Worm (Caenorhabditis elegans) whole organism, early embryonic: ENCODE data around the gene pdha-1.

Source experiments
- B0310.2 ChIP-seq: sonication (generic microtip); optimal IDR thresholded peaks from 2 replicates; lab custom pipeline; 2016; ENCODE audit warnings: mild to moderate bottlenecking, missing genetic modification characterization, missing compliant biosample characterization
- F13C5.2 ChIP-seq: sonication (generic microtip); optimal IDR thresholded peaks from 2 replicates; lab custom pipeline; 2017; ENCODE audit warnings: mild to moderate bottlenecking, missing genetic modification characterization, inconsistent platforms, missing compliant biosample characterization
- aly-1 ChIP-seq: sonication (generic microtip); optimal IDR thresholded peaks from 2 replicates; lab custom pipeline; 2016; ENCODE audit warnings: missing genetic modification characterization, missing compliant biosample characterization
- ama-1 ChIP-seq: fragments of 150-350 bp; optimal IDR thresholded peaks from 2 replicates; lab custom pipeline; 2014
- ceh-13 ChIP-seq: fragments of 200-800 bp; sonication (Bioruptor generic); optimal IDR thresholded peaks from 2 replicates; lab custom pipeline; 2018; ENCODE audit warnings: mild to moderate bottlenecking, missing genetic modification characterization, missing compliant biosample characterization
- ceh-36 ChIP-seq: sonication (generic microtip); optimal IDR thresholded peaks from 2 replicates; lab custom pipeline; 2016; ENCODE audit warnings: missing genetic modification characterization, inconsistent platforms, missing compliant biosample characterization
- ets-7 ChIP-seq: sonication (generic microtip); optimal IDR thresholded peaks from 2 replicates; lab custom pipeline; 2016; ENCODE audit warnings: missing genotype, missing genetic modification characterization, missing compliant biosample characterization
- flt-1 ChIP-seq: fragments of 200-800 bp; sonication (Bioruptor generic); IDR thresholded peaks from 2 replicates; pipeline ENCODE4 v1.3.6; 2022; ENCODE audit warnings: missing genetic modification characterization, missing compliant biosample characterization
- hmbx-1 ChIP-seq: sonication (generic microtip); optimal IDR thresholded peaks from 2 replicates; lab custom pipeline; 2016; ENCODE audit warnings: mild to moderate bottlenecking, missing genetic modification characterization, missing compliant biosample characterization
- hmg-4 ChIP-seq: fragments of 200-800 bp; sonication (Bioruptor generic); optimal IDR thresholded peaks from 2 replicates; lab custom pipeline; 2018; ENCODE audit warnings: mild to moderate bottlenecking, missing genetic modification characterization, missing compliant biosample characterization
- hnd-1 ChIP-seq: sonication (generic microtip); optimal IDR thresholded peaks from 2 replicates; lab custom pipeline; 2016; ENCODE audit warnings: missing genetic modification characterization, missing compliant biosample characterization
- pes-1 ChIP-seq: fragments of 200-800 bp; sonication (Bioruptor generic); IDR thresholded peaks from 2 replicates; pipeline ENCODE4 v1.3.6; 2022; ENCODE audit warnings: missing genetic modification reagents, missing genetic modification characterization, missing compliant biosample characterization
- scrt-1 ChIP-seq: fragments of 200-800 bp; sonication (Bioruptor generic); IDR thresholded peaks from 2 replicates; pipeline ENCODE4 v1.3.6; 2022; ENCODE audit warnings: missing genetic modification characterization, missing compliant biosample characterization
- sea-1 ChIP-seq: fragments of 200-800 bp; sonication (Bioruptor generic); conservative IDR thresholded peaks from 2 replicates; pipeline ENCODE4 v1.3.6; 2022; ENCODE audit warnings: missing genetic modification characterization, missing compliant biosample characterization
- tbx-11 ChIP-seq: fragments of 200-800 bp; sonication (Bioruptor generic); IDR thresholded peaks from 2 replicates; pipeline ENCODE4 v1.3.6; 2022; ENCODE audit warnings: missing genetic modification characterization, missing compliant biosample characterization
- tbx-37 ChIP-seq: fragments of 200-800 bp; sonication (Bioruptor generic); conservative IDR thresholded peaks from 2 replicates; pipeline ENCODE4 v1.3.6; 2022; ENCODE audit warnings: missing genetic modification reagents, missing genetic modification characterization, missing compliant biosample characterization
- tra-4 ChIP-seq: sonication (generic microtip); optimal IDR thresholded peaks from 2 replicates; lab custom pipeline; 2017; ENCODE audit warnings: missing genetic modification characterization, missing compliant biosample characterization

The pdha-1 gene

DNA sequence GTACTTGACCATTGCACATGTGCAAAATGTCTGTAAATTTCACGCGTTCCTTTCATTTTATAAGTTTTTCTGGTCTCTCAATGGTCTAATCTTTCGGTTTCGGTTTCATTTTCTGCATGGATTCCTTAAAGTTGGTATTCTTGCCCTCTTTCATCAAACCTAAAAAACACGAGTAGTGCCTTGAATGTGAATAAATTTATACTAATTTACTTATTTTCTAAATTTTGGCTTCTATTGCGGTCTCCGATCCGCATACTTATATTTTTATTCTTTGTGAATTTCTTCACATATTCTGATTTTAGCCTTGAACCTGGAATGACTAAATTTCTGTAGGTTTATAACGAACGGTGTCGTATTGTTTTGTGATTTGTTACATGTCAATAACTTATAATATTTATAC lies at the start of gene pdha-1:
TSS of gene pdha-1 (plus strand) at position 301 of the 400 bp plus-strand sequence.
- no peak for TF ChIP-seq B0310.2 (tag; lab: Kevin White, UChicago)
- TF ChIP-seq ama-1: no peak
- TF ChIP-seq ceh-13: no peak
- TF ChIP-seq hnd-1: no peak
- TF ChIP-seq scrt-1 (GFP tag; lab: Robert Waterston, UW): no peak
- TF ChIP-seq hmbx-1 (tag; lab: Kevin White, UChicago): no peak
- TF ChIP-seq flt-1 (GFP tag; lab: Robert Waterston, UW): no peak
- no peak for TF ChIP-seq pes-1 (GFP tag; lab: Robert Waterston, UW)
- TF ChIP-seq aly-1 (tag; lab: Kevin White, UChicago): no peak
- TF ChIP-seq tbx-37 (GFP tag; lab: Robert Waterston, UW): no peak

DNA sequence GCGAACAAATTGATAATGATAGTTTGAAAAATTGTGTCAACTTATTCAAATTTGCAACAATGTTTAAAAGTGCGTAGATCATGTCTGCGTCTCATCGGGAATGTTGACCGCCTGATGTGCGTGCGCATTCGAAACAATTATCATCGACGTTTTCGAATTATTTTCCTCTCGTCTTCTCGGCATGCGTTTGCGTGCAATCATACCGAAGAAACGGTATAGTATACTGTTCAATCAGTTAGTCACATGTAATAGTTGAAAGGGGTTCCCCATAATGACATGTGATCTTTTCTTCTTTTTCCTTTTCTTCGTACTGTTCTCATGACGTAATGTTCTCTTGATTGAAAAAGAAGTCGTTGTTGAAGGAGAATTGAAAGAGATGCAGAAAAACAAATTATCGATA lies 49.3 kb upstream of the pdha-1 start:
- TF ChIP-seq F13C5.2 (tag; lab: Kevin White, UChicago): no peak
- TF ChIP-seq flt-1 (GFP tag; lab: Robert Waterston, UW): no peak
- TF ChIP-seq ceh-36: no peak
- TF ChIP-seq hmg-4 (GFP tag; lab: Kevin White, UChicago): no peak
- TF ChIP-seq sea-1 (GFP tag; lab: Robert Waterston, UW): no peak
- no peak for TF ChIP-seq pes-1 (GFP tag; lab: Robert Waterston, UW)
- no peak for TF ChIP-seq hmbx-1 (tag; lab: Kevin White, UChicago)

DNA sequence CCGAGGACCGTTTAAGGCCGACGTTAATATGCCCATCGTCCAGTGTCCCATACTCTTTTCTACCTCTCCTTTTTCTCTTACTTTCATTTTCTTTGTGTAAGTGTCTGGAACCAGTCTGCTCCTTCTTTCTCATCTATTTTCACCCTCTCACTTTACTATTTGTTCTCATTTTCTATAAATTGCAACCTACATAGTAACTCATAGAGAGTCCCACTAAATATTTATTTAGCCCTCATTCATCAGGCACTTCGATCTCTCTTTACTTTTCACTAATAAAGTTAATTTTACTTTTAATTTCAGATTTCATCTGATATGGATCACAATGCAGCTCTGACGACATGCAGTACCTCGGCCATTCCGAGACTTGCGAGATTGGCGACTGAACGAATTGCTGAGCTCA lies 48.7 kb upstream of the pdha-1 start, which contains the start of gene zyg-11:
TSS of gene zyg-11 (plus strand) at position 301 of the 400 bp plus-strand sequence.
- no peak for TF ChIP-seq scrt-1 (GFP tag; lab: Robert Waterston, UW)

DNA sequence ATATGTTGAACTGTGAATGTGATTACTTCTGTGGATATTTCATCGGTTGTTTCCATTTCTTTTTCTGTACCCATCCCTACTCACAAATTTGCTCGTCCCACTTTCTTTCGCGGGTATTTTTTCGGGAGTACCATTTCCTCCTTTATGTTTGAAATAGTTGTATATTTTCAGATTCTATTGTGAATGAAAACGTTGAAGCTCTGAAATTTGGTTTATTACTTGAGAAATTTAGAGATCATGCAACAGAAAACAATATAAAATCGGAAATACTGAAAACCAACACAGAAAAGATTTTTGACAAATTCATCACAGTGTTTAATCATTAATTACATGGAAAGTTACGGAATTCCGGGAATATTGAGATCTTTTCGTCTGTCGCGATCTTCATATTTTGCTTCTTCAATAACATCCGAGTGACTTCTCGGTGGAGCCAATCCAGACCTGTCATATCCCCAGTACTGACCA lies 45.5 kb upstream of the pdha-1 start:
- TF ChIP-seq hnd-1: no peak
- TF ChIP-seq sea-1 (GFP tag; lab: Robert Waterston, UW): no peak
- TF ChIP-seq ets-7 (tag; lab: Kevin White, UChicago): no peak
- no peak for TF ChIP-seq ceh-36
- TF ChIP-seq hmbx-1 (tag; lab: Kevin White, UChicago): no peak
- TF ChIP-seq tbx-37 (GFP tag; lab: Robert Waterston, UW): no peak
- TF ChIP-seq tra-4: no peak
- TF ChIP-seq ama-1: no peak
- TF ChIP-seq ceh-13: no peak
- TF ChIP-seq tbx-11: no peak
- no peak for TF ChIP-seq pes-1 (GFP tag; lab: Robert Waterston, UW)
- no peak for TF ChIP-seq flt-1 (GFP tag; lab: Robert Waterston, UW)
- no peak for TF ChIP-seq B0310.2 (tag; lab: Kevin White, UChicago)
- TF ChIP-seq aly-1 (tag; lab: Kevin White, UChicago): no peak
- TF ChIP-seq F13C5.2 (tag; lab: Kevin White, UChicago): no peak
- no peak for TF ChIP-seq hmg-4 (GFP tag; lab: Kevin White, UChicago)
- TF ChIP-seq scrt-1 (GFP tag; lab: Robert Waterston, UW): no peak

DNA sequence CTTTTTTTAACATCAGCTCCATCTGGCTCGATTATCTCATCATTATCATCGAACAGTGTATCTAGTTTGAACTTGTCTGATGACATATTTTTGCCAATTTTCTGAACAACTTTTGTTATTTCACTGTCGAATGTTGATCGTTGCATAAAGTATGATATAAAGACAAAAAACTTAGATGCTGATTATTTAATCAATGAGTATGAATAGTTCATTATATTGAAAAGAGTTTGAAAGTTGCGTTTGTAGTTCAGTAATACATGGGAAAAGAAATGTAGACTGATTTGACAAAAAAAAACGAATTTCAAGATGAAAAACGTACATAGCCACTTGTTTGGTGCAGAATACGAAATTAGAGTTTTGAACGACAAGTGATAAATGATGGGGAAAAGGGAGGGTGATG lies 43.6 kb upstream of the pdha-1 start, which contains the start of gene hda-2:
TSS of gene hda-2 (minus strand) at position 101 of the 400 bp plus-strand sequence.
- TF ChIP-seq ama-1 (no peak), ceh-36 (no peak)

DNA sequence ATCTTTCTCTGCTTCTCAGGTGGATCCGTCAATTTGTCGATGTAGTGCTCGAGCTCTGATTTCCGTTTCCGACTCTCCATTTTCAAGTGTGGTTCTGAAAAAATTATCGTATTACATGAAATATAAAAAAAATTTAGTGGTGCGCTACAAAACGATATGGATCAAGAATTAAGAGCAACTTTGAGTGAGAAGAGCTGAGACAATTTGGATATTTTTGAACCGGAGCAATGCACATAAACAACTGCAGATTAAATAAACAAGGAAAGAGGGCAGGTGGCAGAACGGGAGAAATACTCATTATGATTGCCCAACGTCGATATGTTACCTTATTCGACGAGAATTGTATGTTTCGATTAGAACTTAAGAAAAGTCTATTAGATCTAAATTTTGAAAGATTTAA lies 38.4 kb upstream of the pdha-1 start, which contains the start of gene swsn-7:
TSS of gene swsn-7 (minus strand) at position 101 of the 400 bp plus-strand sequence.
- TF ChIP-seq hnd-1: no peak
- no peak for TF ChIP-seq ets-7 (tag; lab: Kevin White, UChicago)
- no peak for TF ChIP-seq flt-1 (GFP tag; lab: Robert Waterston, UW)
- no peak for TF ChIP-seq F13C5.2 (tag; lab: Kevin White, UChicago)
- TF ChIP-seq ama-1: no peak
- TF ChIP-seq scrt-1 (GFP tag; lab: Robert Waterston, UW): no peak
- TF ChIP-seq tbx-37 (GFP tag; lab: Robert Waterston, UW): no peak

DNA sequence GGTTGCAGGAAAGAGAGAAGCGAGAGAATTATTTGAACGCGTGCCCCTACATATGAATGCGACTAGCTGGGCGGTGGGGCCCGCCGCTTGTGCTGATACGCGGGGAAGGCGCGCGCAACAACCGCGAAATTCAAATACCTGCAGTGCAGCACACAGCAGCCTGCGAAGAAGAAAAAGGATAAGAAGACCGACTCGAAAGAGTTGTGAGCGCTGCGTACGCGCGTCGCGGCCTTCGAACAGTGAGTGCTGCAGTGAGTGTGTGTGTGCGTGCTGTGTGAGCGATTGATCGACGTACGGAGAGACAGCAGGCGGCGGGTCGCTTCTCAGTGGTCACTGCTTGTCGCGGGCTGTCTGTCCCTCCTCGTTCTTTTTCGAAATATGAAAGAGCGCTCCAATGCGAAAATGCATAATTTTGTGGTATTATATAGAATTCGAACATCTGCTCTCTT lies 37.8 kb upstream of the pdha-1 start:
- TF ChIP-seq ceh-36 (no peak), F13C5.2 (tag; lab: Kevin White, UChicago) (peak; percentile 63), hmbx-1 (tag; lab: Kevin White, UChicago) (no peak), hmg-4 (GFP tag; lab: Kevin White, UChicago) (peak; percentile 95), aly-1 (tag; lab: Kevin White, UChicago) (peak; percentile 80), scrt-1 (GFP tag; lab: Robert Waterston, UW) (peak; percentile 59; the same call in 1 of the 2 replicates), B0310.2 (tag; lab: Kevin White, UChicago) (peak; percentile 26), ets-7 (tag; lab: Kevin White, UChicago) (peak; percentile 35), ama-1 (no peak), ceh-13 (no peak), tbx-11 (no peak), hnd-1 (no peak), sea-1 (GFP tag; lab: Robert Waterston, UW) (no peak; the same call in 1 of the 2 replicates), pes-1 (GFP tag; lab: Robert Waterston, UW) (peak; percentile 24; the same call in 1 of the 2 replicates), tbx-37 (GFP tag; lab: Robert Waterston, UW) (no peak), flt-1 (GFP tag; lab: Robert Waterston, UW) (no peak), tra-4 (no peak)

DNA sequence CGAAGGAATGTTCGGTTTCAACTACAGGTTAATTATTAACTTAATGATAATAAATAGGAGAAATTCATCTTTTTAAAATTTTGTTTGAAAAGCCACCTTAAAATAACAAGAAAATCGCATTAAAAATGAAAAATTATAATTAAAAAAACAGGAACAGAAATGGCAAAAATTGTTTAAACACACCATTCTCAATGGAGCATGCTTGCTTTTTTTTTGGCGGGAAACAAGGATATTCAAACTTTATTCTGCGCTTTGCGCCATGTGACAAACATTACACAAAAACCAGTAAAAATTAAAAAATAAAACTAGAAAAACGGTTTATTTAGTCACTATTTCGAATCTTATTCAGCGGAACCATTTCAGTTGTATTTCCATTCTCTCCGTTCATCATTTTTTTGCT lies 37.4 kb upstream of the pdha-1 start:
- TF ChIP-seq aly-1 (tag; lab: Kevin White, UChicago): no peak
- no peak for TF ChIP-seq ets-7 (tag; lab: Kevin White, UChicago)
- no peak for TF ChIP-seq tra-4
- no peak for TF ChIP-seq ceh-13
